Worm (Caenorhabditis elegans) whole organism, early embryonic: ENCODE data around the gene C13F10.8.

Experiments used
- B0310.2 ChIP-seq: sonication (generic microtip); optimal IDR thresholded peaks from 2 replicates; lab custom pipeline; 2016; ENCODE audit warnings: mild to moderate bottlenecking, missing genetic modification characterization, missing compliant biosample characterization
- aly-1 ChIP-seq: sonication (generic microtip); optimal IDR thresholded peaks from 2 replicates; lab custom pipeline; 2016; ENCODE audit warnings: missing genetic modification characterization, missing compliant biosample characterization
- ama-1 ChIP-seq: fragments of 150-350 bp; optimal IDR thresholded peaks from 2 replicates; lab custom pipeline; 2014
- ceh-13 ChIP-seq: fragments of 200-800 bp; sonication (Bioruptor generic); optimal IDR thresholded peaks from 2 replicates; lab custom pipeline; 2018; ENCODE audit warnings: mild to moderate bottlenecking, missing genetic modification characterization, missing compliant biosample characterization
- flt-1 ChIP-seq: fragments of 200-800 bp; sonication (Bioruptor generic); IDR thresholded peaks from 2 replicates; pipeline ENCODE4 v1.3.6; 2022; ENCODE audit warnings: missing genetic modification characterization, missing compliant biosample characterization
- hmg-4 ChIP-seq: fragments of 200-800 bp; sonication (Bioruptor generic); optimal IDR thresholded peaks from 2 replicates; lab custom pipeline; 2018; ENCODE audit warnings: mild to moderate bottlenecking, missing genetic modification characterization, missing compliant biosample characterization
- sea-1 ChIP-seq: fragments of 200-800 bp; sonication (Bioruptor generic); conservative IDR thresholded peaks from 2 replicates; pipeline ENCODE4 v1.3.6; 2022; ENCODE audit warnings: missing genetic modification characterization, missing compliant biosample characterization
- tbx-11 ChIP-seq: fragments of 200-800 bp; sonication (Bioruptor generic); IDR thresholded peaks from 2 replicates; pipeline ENCODE4 v1.3.6; 2022; ENCODE audit warnings: missing genetic modification characterization, missing compliant biosample characterization
- tbx-37 ChIP-seq: fragments of 200-800 bp; sonication (Bioruptor generic); conservative IDR thresholded peaks from 2 replicates; pipeline ENCODE4 v1.3.6; 2022; ENCODE audit warnings: missing genetic modification reagents, missing genetic modification characterization, missing compliant biosample characterization

- TF ChIP-seq aly-1 (no peak), flt-1 (GFP tag; lab: Robert Waterston, UW) (no peak), B0310.2 (tag; lab: Kevin White, UChicago) (no peak), tbx-11 (GFP tag; lab: Robert Waterston, UW) (no peak), ama-1 (no peak), sea-1 (GFP tag; lab: Robert Waterston, UW) (no peak), ceh-13 (no peak), hmg-4 (GFP tag; lab: Kevin White, UChicago) (no peak), tbx-37 (GFP tag; lab: Robert Waterston, UW) (no peak)
Observed at ce11 chrV:7248227-7248953, 27.6 kb upstream of the C13F10.8 start.
